Worm (Caenorhabditis elegans): Measurements from ENCODE around the gene F41C3.2.

DNA sequence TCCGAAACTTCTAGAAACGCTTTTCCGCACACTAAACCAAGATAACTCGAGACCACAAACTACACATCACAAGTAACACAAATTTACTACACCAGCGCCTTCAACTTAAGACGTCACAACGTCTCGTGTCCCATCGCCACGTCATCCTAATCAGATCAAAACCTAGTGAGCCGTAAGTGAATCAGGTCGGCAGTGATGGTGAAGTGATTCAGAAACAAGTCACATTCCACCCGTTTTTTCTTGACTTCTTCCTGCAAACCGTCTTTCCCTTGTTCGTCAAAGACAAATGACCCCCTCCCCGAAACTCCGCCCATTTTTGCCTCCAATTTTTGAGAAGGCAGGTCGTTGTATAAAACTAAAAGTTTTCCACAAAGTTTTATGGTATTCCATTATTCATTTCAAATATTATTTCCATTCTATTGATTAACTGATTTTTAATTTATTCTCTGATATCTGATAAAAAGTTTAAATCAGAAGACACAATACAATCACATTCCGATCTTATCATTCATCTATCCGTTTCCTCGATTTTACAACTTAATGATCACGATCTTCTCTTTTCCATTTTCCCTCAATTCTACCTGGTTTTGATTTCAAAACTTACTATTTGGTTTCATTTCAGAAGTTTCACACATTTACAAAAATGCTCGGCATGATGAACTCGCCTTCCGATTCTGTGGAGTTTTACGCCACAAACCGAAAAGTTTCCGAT lies 13.0 kb downstream of the F41C3.2 start, which contains the start of gene F26G1.2:
- TF ChIP-seq him-1 (tag; optimal IDR thresholded peaks at IDR 0.05) (no peak), W03F9.2 (tag; optimal IDR thresholded peaks at IDR 0.05) (no peak), dao-5 (tag; optimal IDR thresholded peaks at IDR 0.05) (no peak)
